Worm (Caenorhabditis elegans) whole organism, L2 larva: ENCODE results near the gene T28F12.1.
A peak's percentile ranks its signal among the peaks of the same experiment; 100 is the strongest.

Source experiments
- ZK546.5 ChIP-seq: sonication (generic microtip); optimal IDR thresholded peaks from 2 replicates; lab custom pipeline; 2017; ENCODE audit warnings: missing biosample characterization, missing genetic modification characterization
- ceh-16 ChIP-seq: fragments of 150-350 bp; optimal IDR thresholded peaks from 2 replicates; lab custom pipeline; 2014; ENCODE audit warnings: missing biosample characterization, missing genetic modification characterization
- lin-11 ChIP-seq: fragments of 150-350 bp; sonication (generic microtip); optimal IDR thresholded peaks from 2 replicates; lab custom pipeline; 2014; ENCODE audit warnings: missing biosample characterization, missing genetic modification characterization, inconsistent platforms, mixed read lengths
- lin-13 ChIP-seq: fragments of 150-350 bp; optimal IDR thresholded peaks from 2 replicates; lab custom pipeline; 2014; ENCODE audit warnings: missing biosample characterization, missing genetic modification reagents, missing genetic modification characterization
- nhr-237 ChIP-seq: fragments of 150-350 bp; optimal IDR thresholded peaks from 2 replicates; lab custom pipeline; 2014; ENCODE audit warnings: missing biosample characterization, missing genetic modification characterization
- skn-1 ChIP-seq: sonication (generic microtip); optimal IDR thresholded peaks from 2 replicates; lab custom pipeline; 2017; ENCODE audit warnings: missing biosample characterization, missing genetic modification characterization
- unc-62 ChIP-seq: fragments of 150-350 bp; optimal IDR thresholded peaks from 2 replicates; lab custom pipeline; 2014; ENCODE audit warnings: missing biosample characterization, missing genetic modification reagents, missing genetic modification characterization

DNA sequence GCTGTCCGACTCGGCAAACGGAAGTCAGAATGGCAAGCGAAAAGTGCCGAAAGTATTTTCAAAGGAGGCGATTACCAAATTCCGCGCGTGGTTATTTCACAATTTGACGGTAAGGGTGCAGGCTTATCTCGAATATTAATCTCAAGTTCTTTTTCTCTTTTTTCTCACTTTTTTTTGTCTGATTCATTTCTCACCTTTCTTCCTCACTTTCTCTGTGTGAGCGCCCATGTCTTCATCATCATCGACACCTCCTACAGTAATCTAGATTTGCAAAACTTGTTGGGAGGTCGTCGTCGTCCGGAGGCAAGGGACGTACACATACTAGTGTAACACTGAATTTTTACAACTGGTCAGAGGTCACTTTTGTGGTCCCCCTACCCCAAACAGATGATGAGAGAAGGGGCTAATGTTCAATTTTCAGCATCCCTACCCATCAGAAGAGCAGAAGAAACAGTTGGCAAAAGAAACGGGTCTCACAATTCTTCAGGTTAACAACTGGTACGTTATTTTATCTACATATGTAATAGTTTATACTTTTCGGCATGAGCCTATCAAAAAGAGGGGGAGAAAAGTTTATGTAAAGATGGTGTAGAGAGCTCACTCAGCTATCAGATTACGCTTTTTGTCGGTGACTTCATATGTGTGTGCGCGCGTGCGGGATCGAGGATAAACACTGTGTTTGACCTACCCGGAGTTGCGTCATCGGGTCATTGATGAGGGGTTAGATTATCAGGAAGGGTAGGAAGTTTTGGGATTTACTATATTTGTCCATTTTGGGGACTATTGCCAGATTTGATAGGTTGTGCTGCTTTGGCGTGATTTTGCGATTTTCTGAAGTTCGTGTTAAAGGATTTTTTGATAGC lies 7.2 kb upstream of the T28F12.1 start:
- TF ChIP-seq nhr-237 (tag; lab: Kevin White, UChicago) (no peak), unc-62 (GFP tag; lab: Kevin White, UChicago) (no peak), lin-13 (GFP tag; lab: Kevin White, UChicago) (no peak), lin-11 (tag; lab: Kevin White, UChicago) (no peak), ZK546.5 (no peak), skn-1 (tag; lab: Kevin White, UChicago) (no peak), ceh-16 (tag; lab: Kevin White, UChicago) (peak; percentile 83)
